Fruit fly (Drosophila melanogaster) whole organism, embryonic: ENCODE measurements around the gene Alp9.

Experiments
- CG14965 ChIP-seq: fragments of 200-800 bp; sonication (Bioruptor generic); optimal IDR thresholded peaks from 2 replicates; lab custom pipeline; 2016; ENCODE audit warnings: missing biosample characterization, missing genetic modification characterization, borderline replicate concordance
- CG17829 ChIP-seq: fragments of 200-800 bp; optimal IDR thresholded peaks from 2 replicates; lab custom pipeline; 2019; ENCODE audit warnings: missing biosample characterization, mild to moderate bottlenecking, missing genetic modification characterization, moderate library complexity
- CG3995 ChIP-seq: fragments of 200-800 bp; sonication (Bioruptor generic); optimal IDR thresholded peaks from 3 replicates; lab custom pipeline; 2016; ENCODE audit warnings: missing biosample characterization, missing genetic modification characterization
- CG7963 ChIP-seq: fragments of 200-800 bp; sonication (Bioruptor generic); IDR thresholded peaks from 3 replicates; pipeline ENCODE4 v1.3.6; 2022; ENCODE audit warnings: missing biosample characterization, missing genetic modification characterization; ENCODE audit not compliant: partially characterized antibody
- CG9876 ChIP-seq: fragments of 200-800 bp; sonication (Bioruptor generic); optimal IDR thresholded peaks from 2 replicates; lab custom pipeline; 2016; ENCODE audit warnings: missing biosample characterization, missing genetic modification characterization
- Ets97D ChIP-seq: fragments of 200-800 bp; sonication (Bioruptor generic); optimal IDR thresholded peaks from 3 replicates; lab custom pipeline; 2016; ENCODE audit warnings: missing biosample characterization, missing genetic modification characterization
- Hr3 ChIP-seq: fragments of 200-800 bp; sonication (Bioruptor generic); optimal IDR thresholded peaks from 3 replicates; lab custom pipeline; 2016; ENCODE audit warnings: missing biosample characterization, missing genetic modification characterization
- MTF-1 ChIP-seq: fragments of 200-800 bp; sonication (Bioruptor generic); optimal IDR thresholded peaks from 2 replicates; lab custom pipeline; 2018; ENCODE audit warnings: missing biosample characterization, mild to moderate bottlenecking, missing genetic modification characterization, borderline replicate concordance
- Med ChIP-seq: fragments of 200-800 bp; sonication (Bioruptor generic); peaks from one replicate; lab custom pipeline; 2016; ENCODE audit warnings: missing biosample characterization, missing genetic modification characterization, mild to moderate bottlenecking, inconsistent platforms, moderate library complexity
- dysf ChIP-seq: fragments of 200-800 bp; sonication (Bioruptor generic); IDR thresholded peaks from 3 replicates; pipeline ENCODE4 v1.3.6; 2022; ENCODE audit warnings: missing biosample characterization, missing genetic modification characterization
- lbe ChIP-seq: fragments of 200-800 bp; sonication (Bioruptor generic); optimal IDR thresholded peaks from 2 replicates; lab custom pipeline; 2016; ENCODE audit warnings: missing biosample characterization, mild to moderate bottlenecking, missing genetic modification characterization
- zfh2 ChIP-seq: fragments of 200-800 bp; sonication (Bioruptor generic); optimal IDR thresholded peaks from 2 replicates; lab custom pipeline; 2016; ENCODE audit warnings: missing biosample characterization, missing genetic modification characterization

DNA sequence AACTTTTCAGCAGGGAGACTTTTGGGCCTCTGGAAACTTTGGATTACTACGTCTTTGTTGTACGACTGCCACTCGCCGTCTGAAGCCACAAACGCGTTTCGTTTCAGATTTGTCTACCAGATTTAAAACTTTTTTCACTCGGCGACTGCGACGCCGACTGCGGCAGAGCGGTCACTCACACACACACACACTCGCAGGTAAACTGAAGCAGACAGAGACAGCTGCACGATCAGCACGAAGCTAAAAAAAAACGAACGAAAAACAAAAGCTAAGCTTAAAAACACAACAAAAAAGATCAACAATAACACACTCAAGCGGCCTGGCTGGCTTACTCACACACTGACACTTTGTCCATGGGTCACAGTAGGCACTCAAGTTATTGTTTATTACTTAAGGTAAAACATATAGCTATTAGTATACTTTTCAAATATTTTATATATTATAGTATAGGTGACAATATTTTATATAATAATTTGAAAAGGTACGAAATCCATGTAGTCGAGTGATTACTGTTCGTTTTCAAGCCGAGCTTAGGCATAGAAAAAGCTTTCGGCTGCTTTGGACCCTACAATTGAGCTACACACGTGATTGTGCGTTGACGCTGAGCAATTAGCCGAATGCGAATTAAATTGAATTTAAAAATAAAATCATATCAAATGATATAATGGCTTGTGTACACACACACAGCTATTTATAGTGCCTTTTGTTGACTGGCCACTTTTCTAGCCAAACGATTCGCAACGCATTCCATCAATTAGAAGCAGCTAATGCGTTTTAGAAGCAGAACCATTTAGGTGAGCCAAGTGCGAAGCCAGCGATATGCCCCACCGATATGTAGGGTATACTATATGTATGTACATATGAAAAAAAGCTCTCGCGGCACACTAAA is 17.8 kb upstream of the Alp9 start, which contains the start of gene Msr-110:
- TF ChIP-seq CG3995 (GFP tag; lab: Kevin White, UChicago) = peak; percentile 49
- peak; percentile 53 for TF ChIP-seq CG9876
- TF ChIP-seq CG17829 (tag; lab: Kevin White, UChicago) = peak; percentile 83
- TF ChIP-seq lbe (GFP tag; lab: Kevin White, UChicago) = peak; percentile 58
- TF ChIP-seq Ets97D (GFP tag; lab: Kevin White, UChicago) = peak; percentile 29
- peak; percentile 66 for TF ChIP-seq zfh2 (GFP tag; lab: Kevin White, UChicago)
- peak; percentile 56 for TF ChIP-seq MTF-1 (GFP tag; lab: Kevin White, UChicago)
- TF ChIP-seq CG14965 (GFP tag; lab: Kevin White, UChicago) = no peak
- no peak for TF ChIP-seq CG7963 (GFP tag; lab: Robert Waterston, UW)
- peak; percentile 95 for TF ChIP-seq Med (GFP tag; lab: Kevin White, UChicago)
- peak; percentile 95 for TF ChIP-seq dysf
- TF ChIP-seq Hr3 = peak; percentile 84
